Worm (Caenorhabditis elegans) whole organism, L4 larva: ENCODE results near the gene F48G7.5.

Source experiments
- D1046.2 ChIP-seq: fragments of 200-800 bp; sonication (Bioruptor generic); IDR thresholded peaks from 2 replicates; pipeline ENCODE4 v1.3.6; 2022; ENCODE audit warnings: missing genetic modification characterization, missing compliant biosample characterization
- F49E8.2 ChIP-seq: sonication (generic microtip); optimal IDR thresholded peaks from 2 replicates; lab custom pipeline; 2016; ENCODE audit warnings: missing compliant biosample characterization, mild to moderate bottlenecking, missing genetic modification characterization, borderline replicate concordance
- T26A8.4 ChIP-seq: fragments of 200-800 bp; sonication (Bioruptor generic); IDR thresholded peaks from 2 replicates; pipeline ENCODE4 v1.3.6; 2022; ENCODE audit warnings: missing genetic modification characterization, missing compliant biosample characterization
- Y48G9A.11 ChIP-seq: fragments of 200-800 bp; sonication (Bioruptor generic); IDR thresholded peaks from 2 replicates; pipeline ENCODE4 v1.3.6; 2022; ENCODE audit warnings: missing genetic modification reagents, missing genetic modification characterization, missing compliant biosample characterization
- Y5F2A.4 ChIP-seq: fragments of 200-800 bp; sonication (Bioruptor generic); optimal IDR thresholded peaks from 2 replicates; lab custom pipeline; 2018; ENCODE audit warnings: mild to moderate bottlenecking, missing genetic modification characterization, missing compliant biosample characterization
- ZK337.2 ChIP-seq: fragments of 200-800 bp; sonication (Bioruptor generic); IDR thresholded peaks from 2 replicates; pipeline ENCODE4 v1.3.6; 2022; ENCODE audit warnings: missing genetic modification reagents, missing genetic modification characterization, missing compliant biosample characterization
- ZK546.5 ChIP-seq, 2 experiments: sonication (generic microtip); optimal IDR thresholded peaks; 2 replicates each; lab custom pipeline; 2017; ENCODE audit warnings: missing biosample characterization in 2 of 2, missing genetic modification characterization in 2 of 2
- aha-1 ChIP-seq: fragments of 150-350 bp; peaks from one replicate; lab custom pipeline; 2014; ENCODE audit warnings: missing biosample characterization, missing genetic modification characterization
- aly-2 ChIP-seq: sonication (generic microtip); optimal IDR thresholded peaks from 2 replicates; lab custom pipeline; 2018; ENCODE audit warnings: missing biosample characterization, missing genetic modification characterization
- ceh-82 ChIP-seq: sonication (generic microtip); optimal IDR thresholded peaks from 2 replicates; lab custom pipeline; 2017; ENCODE audit warnings: missing biosample characterization, missing genetic modification characterization
- ces-1 ChIP-seq: fragments of 150-350 bp; sonication (generic microtip); optimal IDR thresholded peaks from 4 replicates; lab custom pipeline; 2014; ENCODE audit warnings: missing biosample characterization, missing genetic modification reagents, missing genetic modification characterization
- daf-16 ChIP-seq, 3 experiments: sonication (generic microtip); optimal IDR thresholded peaks; 2 replicates each; lab custom pipeline; 2016 to 2017; ENCODE audit warnings: missing genetic modification characterization in 3 of 3, missing genetic modification reagents in 3 of 3, mild to moderate bottlenecking in 2 of 3, missing compliant biosample characterization in 2 of 3, missing biosample characterization in 1 of 3, moderate library complexity in 1 of 3
- daf-19 ChIP-seq: fragments of 200-800 bp; sonication (Bioruptor generic); conservative IDR thresholded peaks from 2 replicates; pipeline ENCODE4 v1.3.6; 2022; ENCODE audit warnings: missing genetic modification characterization, missing compliant biosample characterization
- daf-8 ChIP-seq: fragments of 200-800 bp; sonication (Bioruptor generic); IDR thresholded peaks from 2 replicates; pipeline ENCODE4 v1.3.6; 2022; ENCODE audit warnings: missing genetic modification characterization, missing compliant biosample characterization
- egl-27 ChIP-seq: sonication (generic microtip); optimal IDR thresholded peaks from 3 replicates; lab custom pipeline; 2017; ENCODE audit warnings: missing biosample characterization, missing genetic modification reagents, missing genetic modification characterization
- egl-43 ChIP-seq: fragments of 200-800 bp; sonication (Bioruptor generic); IDR thresholded peaks from 2 replicates; pipeline ENCODE4 v1.3.6; 2022; ENCODE audit warnings: missing genetic modification reagents, missing genetic modification characterization, missing compliant biosample characterization
- fkh-10 ChIP-seq: fragments of 150-350 bp; optimal IDR thresholded peaks from 2 replicates; lab custom pipeline; 2014; ENCODE audit warnings: missing biosample characterization, missing genetic modification reagents, missing genetic modification characterization
- hlh-30 ChIP-seq: sonication (generic microtip); optimal IDR thresholded peaks from 2 replicates; lab custom pipeline; 2017; ENCODE audit warnings: antibody characterized with exemption, mild to moderate bottlenecking, missing genetic modification characterization, missing compliant biosample characterization; ENCODE audit not compliant: insufficient read depth
- lin-1 ChIP-seq: fragments of 200-800 bp; sonication (Bioruptor generic); IDR thresholded peaks from 2 replicates; pipeline ENCODE4 v1.3.6; 2022; ENCODE audit warnings: missing genetic modification reagents, missing genetic modification characterization, missing compliant biosample characterization
- lin-29 ChIP-seq: fragments of 200-800 bp; sonication (Bioruptor generic); IDR thresholded peaks from 2 replicates; pipeline ENCODE4 v1.3.6; 2022; ENCODE audit warnings: missing genetic modification reagents, missing genetic modification characterization, missing compliant biosample characterization
- mep-1 ChIP-seq: fragments of 150-350 bp; sonication (generic microtip); optimal IDR thresholded peaks from 3 replicates; lab custom pipeline; 2014; ENCODE audit warnings: missing biosample characterization, missing genetic modification characterization
- mxl-3 ChIP-seq: fragments of 200-800 bp; sonication (Bioruptor generic); optimal IDR thresholded peaks from 2 replicates; lab custom pipeline; 2018; ENCODE audit warnings: mild to moderate bottlenecking, missing genetic modification characterization, missing compliant biosample characterization
- nhr-28 ChIP-seq: fragments of 150-350 bp; optimal IDR thresholded peaks from 2 replicates; lab custom pipeline; 2014; ENCODE audit warnings: missing biosample characterization, missing genetic modification characterization
- nhr-48 ChIP-seq: sonication (generic microtip); optimal IDR thresholded peaks from 2 replicates; lab custom pipeline; 2016; ENCODE audit warnings: mild to moderate bottlenecking, missing genetic modification characterization, missing compliant biosample characterization
- nhr-6 ChIP-seq: fragments of 150-350 bp; optimal IDR thresholded peaks from 2 replicates; lab custom pipeline; 2014; ENCODE audit warnings: missing biosample characterization, missing genetic modification characterization
- nhr-76 ChIP-seq: fragments of 150-350 bp; optimal IDR thresholded peaks from 2 replicates; lab custom pipeline; 2014; ENCODE audit warnings: missing biosample characterization, missing genetic modification characterization
- snpc-1.2 ChIP-seq: fragments of 200-800 bp; sonication (Bioruptor generic); IDR thresholded peaks from 2 replicates; pipeline ENCODE4 v1.3.6; 2022; ENCODE audit warnings: missing genetic modification reagents, missing genetic modification characterization, missing compliant biosample characterization
- spr-1 ChIP-seq: sonication (generic microtip); optimal IDR thresholded peaks from 2 replicates; lab custom pipeline; 2016; ENCODE audit warnings: mild to moderate bottlenecking, missing genetic modification characterization, missing compliant biosample characterization
- tag-97 ChIP-seq: fragments of 200-800 bp; sonication (Bioruptor generic); IDR thresholded peaks from 2 replicates; pipeline ENCODE4 v1.3.6; 2022; ENCODE audit warnings: missing genetic modification characterization, missing compliant biosample characterization
- unc-62 ChIP-seq, 3 experiments: fragments of 150-350 bp in 1 of 3; sonication (generic microtip); optimal IDR thresholded peaks in 2 of 3; peaks in 1 of 3; 1 replicate in 1 of 3; 2 replicates in 2 of 3; lab custom pipeline; 2014 to 2017; ENCODE audit warnings: missing biosample characterization in 3 of 3, missing genetic modification characterization in 3 of 3, missing genetic modification reagents in 3 of 3, missing genotype in 1 of 3
- zag-1 ChIP-seq: fragments of 150-350 bp; optimal IDR thresholded peaks from 2 replicates; lab custom pipeline; 2014; ENCODE audit warnings: missing biosample characterization, missing genetic modification characterization
- zip-11 ChIP-seq: fragments of 200-800 bp; sonication (Bioruptor generic); IDR thresholded peaks from 2 replicates; pipeline ENCODE4 v1.3.6; 2022; ENCODE audit warnings: missing genetic modification characterization, missing compliant biosample characterization

F48G7.5 gene

DNA sequence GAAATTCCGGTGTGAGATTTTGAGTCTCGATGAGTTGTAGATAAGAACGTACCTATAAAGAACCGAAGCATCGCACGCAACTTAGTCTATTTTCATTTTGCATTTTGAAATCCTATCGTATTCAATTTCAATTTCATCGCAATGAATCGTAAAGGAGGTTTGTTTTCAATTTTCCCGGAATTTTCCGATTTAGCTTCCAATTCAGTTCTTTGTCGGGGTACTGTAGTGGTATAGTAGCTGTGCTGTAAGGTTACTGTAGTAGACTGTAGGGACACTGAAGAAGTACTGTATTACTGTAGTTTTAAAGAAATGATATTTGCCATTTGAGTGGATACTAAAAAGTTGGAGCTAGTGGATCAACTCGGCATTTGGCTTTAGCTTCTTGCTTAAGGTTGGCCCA, 23.0 kb downstream of the F48G7.5 start:
- TF ChIP-seq unc-62 (GFP tag; optimal IDR thresholded peaks at IDR 0.05 in 1 of 2; lab: Kevin White, UChicago) (peak in 1 of 2 experiments; percentile 84), unc-62 (tag; optimal IDR thresholded peaks at IDR 0.05; lab: Kevin White, UChicago) (no peak), aha-1 (tag; lab: Kevin White, UChicago) (peak; percentile 71), nhr-6 (tag; lab: Kevin White, UChicago) (no peak)

DNA sequence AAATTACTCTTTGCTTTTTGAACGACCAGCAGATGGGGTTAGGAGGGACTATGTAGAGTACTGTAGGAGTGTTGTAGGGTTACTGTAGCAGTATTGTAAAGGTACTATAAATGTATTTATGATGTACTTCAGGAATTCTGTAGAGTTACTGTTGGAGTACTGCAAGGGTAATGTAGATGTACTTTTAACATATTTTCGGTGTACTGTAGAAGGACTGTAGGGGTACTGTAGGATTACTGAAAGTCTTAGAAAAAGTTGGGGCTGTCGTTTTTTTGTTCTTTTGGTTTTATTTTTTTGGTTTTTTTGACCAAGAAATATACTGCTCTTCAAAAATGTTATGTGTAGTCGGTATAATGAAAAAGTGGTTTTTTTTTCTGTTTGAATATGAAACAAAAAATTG, 24.1 kb downstream of the F48G7.5 start:
- TF ChIP-seq ceh-82 (tag; lab: Kevin White, UChicago) = no peak
- TF ChIP-seq T26A8.4 = no peak
- no peak for TF ChIP-seq daf-19 (GFP tag; lab: Robert Waterston, UW)
- TF ChIP-seq aha-1 (tag; lab: Kevin White, UChicago) = peak; percentile 41
- TF ChIP-seq unc-62 (GFP tag; optimal IDR thresholded peaks at IDR 0.05 in 1 of 2; lab: Kevin White, UChicago) = peak in 1 of 2 experiments; percentile 92
- no peak for TF ChIP-seq unc-62 (tag; optimal IDR thresholded peaks at IDR 0.05; lab: Kevin White, UChicago)

DNA sequence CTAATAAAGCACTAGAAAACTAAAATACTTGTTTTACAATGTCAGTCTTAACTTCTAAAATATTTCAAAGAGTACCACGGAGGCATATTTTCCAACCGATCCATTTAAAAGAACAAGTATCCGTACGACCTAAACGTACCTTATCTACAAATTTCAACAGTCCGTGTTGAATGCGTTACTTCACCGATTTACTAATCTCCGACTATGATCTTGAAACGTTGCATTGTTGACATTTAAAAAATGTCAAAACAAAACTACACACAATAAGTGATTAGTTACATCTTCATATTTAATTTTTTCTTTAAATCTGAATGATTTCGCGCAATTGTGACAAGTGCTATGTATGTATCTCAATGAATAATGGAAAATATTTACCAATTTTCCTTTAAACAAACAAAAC, 24.9 kb downstream of the F48G7.5 start:
- TF ChIP-seq daf-8 (no peak), fkh-10 (GFP tag; lab: Kevin White, UChicago) (no peak), daf-16 (GFP tag; optimal IDR thresholded peaks at IDR 0.05; lab: Kevin White, UChicago) (no peak), daf-16 (tag; optimal IDR thresholded peaks at IDR 0.05; lab: Kevin White, UChicago) (no peak), mxl-3 (GFP tag; lab: Kevin White, UChicago) (no peak), snpc-1.2 (no peak), ZK337.2 (GFP tag; lab: Robert Waterston, UW) (no peak), ZK546.5 (tag; optimal IDR thresholded peaks at IDR 0.05; lab: Kevin White, UChicago) (no peak), tag-97 (GFP tag; lab: Robert Waterston, UW) (no peak), zag-1 (tag; lab: Kevin White, UChicago) (no peak), nhr-28 (no peak), egl-27 (tag; lab: Kevin White, UChicago) (no peak), ces-1 (no peak), mep-1 (tag; lab: Kevin White, UChicago) (no peak), spr-1 (tag; lab: Kevin White, UChicago) (no peak)

DNA sequence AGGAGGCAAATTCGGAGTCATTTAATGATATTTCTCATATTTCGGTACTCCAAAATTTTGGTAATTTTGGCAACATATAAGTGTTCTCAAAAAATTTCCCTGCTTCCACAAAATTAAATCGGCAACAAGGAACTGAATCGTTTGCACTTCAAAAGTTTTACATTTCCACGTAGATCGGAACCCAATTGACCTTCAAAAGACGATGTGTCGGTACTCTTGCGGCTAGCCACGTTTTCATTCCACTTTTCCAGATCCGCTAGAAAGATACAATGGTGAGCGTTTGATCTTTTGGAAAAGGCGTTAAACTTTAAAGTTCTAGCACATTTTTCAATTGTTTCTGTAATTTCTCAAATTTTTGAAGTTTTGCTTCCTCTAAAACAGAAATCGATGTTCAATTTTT, 25.8 kb downstream of the F48G7.5 start:
- TF ChIP-seq egl-27 (tag; lab: Kevin White, UChicago) = no peak
- no peak for TF ChIP-seq lin-29
- TF ChIP-seq ZK546.5 (tag; optimal IDR thresholded peaks at IDR 0.05; lab: Kevin White, UChicago) = no peak
- no peak for TF ChIP-seq Y5F2A.4 (GFP tag; lab: Kevin White, UChicago)

DNA sequence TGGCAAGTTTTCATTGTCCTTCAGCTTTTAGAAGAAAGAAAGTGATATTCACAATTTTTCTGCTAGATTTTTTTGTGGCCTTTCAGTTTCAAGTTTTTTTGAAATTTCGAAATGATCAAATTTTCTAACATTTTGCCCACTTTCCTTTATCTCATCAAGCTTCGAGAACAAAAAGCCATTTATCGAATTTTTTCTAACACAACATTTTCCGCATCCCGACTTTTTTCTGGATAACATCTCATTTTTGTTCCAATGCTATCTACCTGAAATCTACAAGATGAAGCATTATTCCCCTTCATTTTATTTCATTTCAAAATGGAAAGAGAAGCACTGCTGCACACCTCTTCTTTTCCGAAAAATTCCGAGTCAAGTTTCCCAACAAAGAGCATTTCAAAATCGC, 29.8 kb downstream of the F48G7.5 start, which contains the start of gene ZK488.5:
TSS of gene ZK488.5 (plus strand) at position 301 of the 400 bp plus-strand sequence.
- TF ChIP-seq daf-16 (GFP tag; optimal IDR thresholded peaks at IDR 0.05; lab: Kevin White, UChicago) (no peak), daf-16 (tag; optimal IDR thresholded peaks at IDR 0.05; lab: Kevin White, UChicago) (no peak), nhr-48 (tag; lab: Kevin White, UChicago) (no peak), ZK546.5 (tag; optimal IDR thresholded peaks at IDR 0.05; lab: Kevin White, UChicago) (no peak), aly-2 (tag; lab: Kevin White, UChicago) (no peak), D1046.2 (no peak), lin-1 (no peak), zip-11 (no peak), hlh-30 (tag; lab: Kevin White, UChicago) (no peak)

DNA sequence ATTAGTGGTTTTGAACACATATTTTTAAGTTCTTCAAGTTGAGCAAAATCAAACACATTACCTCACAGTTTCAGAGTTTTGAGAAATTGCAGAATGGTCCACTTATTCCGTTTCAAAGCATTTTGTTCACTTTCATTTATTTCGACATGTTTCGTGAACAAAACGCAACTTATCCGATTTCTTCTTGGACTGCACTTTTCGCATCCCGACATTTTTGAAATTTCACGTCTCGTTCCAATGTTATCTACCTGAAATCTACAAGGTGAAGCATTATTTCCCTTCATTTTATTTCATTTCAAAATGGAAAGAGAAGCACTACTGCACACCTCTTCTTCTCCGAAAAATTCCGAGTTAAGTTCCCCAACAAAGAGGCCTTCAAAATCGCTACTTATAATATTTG, 32.6 kb downstream of the F48G7.5 start, which contains the start of gene ZK488.6:
TSS of gene ZK488.6 (plus strand) at position 301 of the 400 bp plus-strand sequence.
- TF ChIP-seq egl-43 (GFP tag; lab: Robert Waterston, UW) (no peak), F49E8.2 (tag; lab: Kevin White, UChicago) (no peak), nhr-76 (no peak), Y48G9A.11 (GFP tag; lab: Robert Waterston, UW) (no peak)
